Worm (Caenorhabditis elegans) whole organism, midembryonic: ENCODE results near the gene F16F9.3.

Experiments
- T22C8.4 ChIP-seq: fragments of 200-800 bp; sonication (Bioruptor generic); IDR thresholded peaks from 2 replicates; pipeline ENCODE4 v1.3.6; 2022; ENCODE audit warnings: missing genetic modification characterization, missing compliant biosample characterization
- cog-1 ChIP-seq: sonication (generic microtip); optimal IDR thresholded peaks from 2 replicates; lab custom pipeline; 2016; ENCODE audit warnings: missing genetic modification characterization, missing compliant biosample characterization
- flt-1 ChIP-seq: fragments of 200-800 bp; sonication (Bioruptor generic); IDR thresholded peaks from 2 replicates; pipeline ENCODE4 v1.3.6; 2022; ENCODE audit warnings: missing genetic modification characterization, missing compliant biosample characterization
- klf-2 ChIP-seq: fragments of 200-800 bp; sonication (Bioruptor generic); conservative IDR thresholded peaks from 2 replicates; pipeline ENCODE4 v1.3.6; 2022; ENCODE audit warnings: missing genetic modification reagents, missing genetic modification characterization, missing compliant biosample characterization
- med-1 ChIP-seq: sonication (generic microtip); optimal IDR thresholded peaks from 2 replicates; lab custom pipeline; 2017; ENCODE audit warnings: missing genetic modification characterization, mild to moderate bottlenecking, missing compliant biosample characterization, antibody characterized with exemption, missing genetic modification reagents; ENCODE audit not compliant: insufficient read depth
- ref-1 ChIP-seq: fragments of 200-800 bp; sonication (Bioruptor generic); conservative IDR thresholded peaks from 2 replicates; pipeline ENCODE4 v1.3.6; 2022; ENCODE audit warnings: missing genetic modification reagents, missing genetic modification characterization, missing compliant biosample characterization
- tab-1 ChIP-seq: fragments of 200-800 bp; sonication (Bioruptor generic); IDR thresholded peaks from 2 replicates; pipeline ENCODE4 v1.3.6; 2022; ENCODE audit warnings: missing genetic modification characterization, missing compliant biosample characterization
- ztf-23 ChIP-seq: fragments of 200-800 bp; sonication (Bioruptor generic); IDR thresholded peaks from 2 replicates; pipeline ENCODE4 v1.3.6; 2022; ENCODE audit warnings: missing genetic modification reagents, missing genetic modification characterization, missing compliant biosample characterization
- ztf-29 ChIP-seq: fragments of 200-800 bp; sonication (Bioruptor generic); IDR thresholded peaks from 2 replicates; pipeline ENCODE4 v1.3.6; 2022; ENCODE audit warnings: missing genetic modification reagents, missing genetic modification characterization, missing compliant biosample characterization

F16F9.3 gene

ce11 chrX:8489415-8489814 is 32.0 kb downstream of the F16F9.3 start:
- TF ChIP-seq ref-1 (GFP tag; lab: Robert Waterston, UW) (no peak), med-1 (no peak), T22C8.4 (GFP tag; lab: Robert Waterston, UW) (no peak), ztf-23 (no peak), tab-1 (GFP tag; lab: Robert Waterston, UW) (no peak), klf-2 (GFP tag; lab: Robert Waterston, UW) (no peak), flt-1 (GFP tag; lab: Robert Waterston, UW) (no peak), cog-1 (tag; lab: Kevin White, UChicago) (no peak), ztf-29 (GFP tag; lab: Robert Waterston, UW) (no peak)

- TF ChIP-seq klf-2 (GFP tag; lab: Robert Waterston, UW), result no peak
- TF ChIP-seq flt-1 (GFP tag; lab: Robert Waterston, UW), result no peak
- no peak for TF ChIP-seq ref-1 (GFP tag; lab: Robert Waterston, UW)
- TF ChIP-seq ztf-29 (GFP tag; lab: Robert Waterston, UW), result no peak
- TF ChIP-seq ztf-23, result no peak
These were observed 32.5 kb downstream of the F16F9.3 start for ce11 chrX:8489886-8490285.

- TF ChIP-seq klf-2 (GFP tag; lab: Robert Waterston, UW), result no peak
- TF ChIP-seq tab-1 (GFP tag; lab: Robert Waterston, UW), result no peak
- no peak for TF ChIP-seq ref-1 (GFP tag; lab: Robert Waterston, UW)
- TF ChIP-seq flt-1 (GFP tag; lab: Robert Waterston, UW), result no peak
- TF ChIP-seq ztf-23, result no peak
- no peak for TF ChIP-seq ztf-29 (GFP tag; lab: Robert Waterston, UW)
These were observed 35.3 kb downstream of the F16F9.3 start for ce11 chrX:8492750-8493149.

- TF ChIP-seq tab-1 (GFP tag; lab: Robert Waterston, UW) (no peak), ref-1 (GFP tag; lab: Robert Waterston, UW) (no peak), ztf-23 (no peak), klf-2 (GFP tag; lab: Robert Waterston, UW) (no peak), T22C8.4 (GFP tag; lab: Robert Waterston, UW) (no peak), med-1 (no peak), flt-1 (GFP tag; lab: Robert Waterston, UW) (no peak), ztf-29 (GFP tag; lab: Robert Waterston, UW) (no peak), cog-1 (tag; lab: Kevin White, UChicago) (no peak)
These were observed 37.6 kb downstream of the F16F9.3 start, which contains the start of gene T01B10.5 for ce11 chrX:8495005-8495404. T01B10.5 (plus strand) TSS chrX:8495305.

ce11 chrX:8499721-8500120 is 42.3 kb downstream of the F16F9.3 start, which contains the start of gene grd-14:
grd-14 (plus strand) TSS chrX:8500021.
- TF ChIP-seq cog-1 (tag; lab: Kevin White, UChicago), result no peak
- 0 out of 2 replicates have a peak, but pooled peaks have one; percentile 9 for TF ChIP-seq ztf-23

- TF ChIP-seq tab-1 (GFP tag; lab: Robert Waterston, UW), result no peak
- TF ChIP-seq klf-2 (GFP tag; lab: Robert Waterston, UW), result no peak
- TF ChIP-seq cog-1 (tag; lab: Kevin White, UChicago), result no peak
These were observed 43.5 kb downstream of the F16F9.3 start, which contains the start of gene grd-4 for ce11 chrX:8500922-8501321. grd-4 (plus strand) TSS chrX:8501222.

ce11 chrX:8504207-8504606 is 46.8 kb downstream of the F16F9.3 start:
- TF ChIP-seq cog-1 (tag; lab: Kevin White, UChicago) (no peak), ztf-23 (no peak), T22C8.4 (GFP tag; lab: Robert Waterston, UW) (no peak), klf-2 (GFP tag; lab: Robert Waterston, UW) (no peak), tab-1 (GFP tag; lab: Robert Waterston, UW) (no peak), med-1 (no peak), ref-1 (GFP tag; lab: Robert Waterston, UW) (no peak)

- no peak for TF ChIP-seq med-1
- no peak for TF ChIP-seq cog-1 (tag; lab: Kevin White, UChicago)
- TF ChIP-seq ref-1 (GFP tag; lab: Robert Waterston, UW), result no peak
- TF ChIP-seq ztf-23, result no peak
- TF ChIP-seq T22C8.4 (GFP tag; lab: Robert Waterston, UW), result no peak
- TF ChIP-seq tab-1 (GFP tag; lab: Robert Waterston, UW), result no peak
- TF ChIP-seq flt-1 (GFP tag; lab: Robert Waterston, UW), result no peak
- TF ChIP-seq klf-2 (GFP tag; lab: Robert Waterston, UW), result no peak
- TF ChIP-seq ztf-29 (GFP tag; lab: Robert Waterston, UW), result no peak
These were observed 49.6 kb downstream of the F16F9.3 start for ce11 chrX:8507053-8507452.

- no peak for TF ChIP-seq ref-1 (GFP tag; lab: Robert Waterston, UW)
- TF ChIP-seq flt-1 (GFP tag; lab: Robert Waterston, UW), result no peak
- no peak for TF ChIP-seq T22C8.4 (GFP tag; lab: Robert Waterston, UW)
- no peak for TF ChIP-seq med-1
- no peak for TF ChIP-seq klf-2 (GFP tag; lab: Robert Waterston, UW)
- TF ChIP-seq tab-1 (GFP tag; lab: Robert Waterston, UW), result no peak
- no peak for TF ChIP-seq ztf-23
- no peak for TF ChIP-seq cog-1 (tag; lab: Kevin White, UChicago)
- no peak for TF ChIP-seq ztf-29 (GFP tag; lab: Robert Waterston, UW)
These were observed 50.2 kb downstream of the F16F9.3 start, which contains the start of gene H03E18.1 for ce11 chrX:8507576-8507975. H03E18.1 (plus strand) TSS chrX:8507876.

- no peak for TF ChIP-seq ref-1 (GFP tag; lab: Robert Waterston, UW)
These were observed 51.7 kb downstream of the F16F9.3 start for ce11 chrX:8509088-8509487.
